Worm (Caenorhabditis elegans) whole organism, young adult: ENCODE measurements around the gene F37A8.5.
A peak's percentile ranks its signal among the peaks of the same experiment; 100 is the strongest.

Experiments
- B0261.1 ChIP-seq: sonication (generic microtip); optimal IDR thresholded peaks from 2 replicates; lab custom pipeline; 2016; ENCODE audit warnings: mild to moderate bottlenecking, missing genetic modification characterization, moderate library complexity, missing compliant biosample characterization
- C06A6.2 ChIP-seq: fragments of 200-800 bp; sonication (Bioruptor generic); conservative IDR thresholded peaks from 2 replicates; pipeline ENCODE4 v1.3.6; 2022; ENCODE audit warnings: missing genetic modification characterization, missing compliant biosample characterization
- F52B5.7 ChIP-seq: sonication (generic microtip); optimal IDR thresholded peaks from 2 replicates; lab custom pipeline; 2016; ENCODE audit warnings: mild to moderate bottlenecking, missing genetic modification characterization, missing compliant biosample characterization
- F57A8.1 ChIP-seq: fragments of 200-800 bp; sonication (Bioruptor generic); optimal IDR thresholded peaks from 2 replicates; lab custom pipeline; 2018; ENCODE audit warnings: mild to moderate bottlenecking, missing genetic modification characterization, moderate library complexity, missing compliant biosample characterization
- K11D2.4 ChIP-seq: fragments of 200-800 bp; sonication (Bioruptor generic); IDR thresholded peaks from 2 replicates; pipeline ENCODE4 v1.3.6; 2022; ENCODE audit warnings: missing genetic modification reagents, missing genetic modification characterization, missing compliant biosample characterization
- T26A5.8 ChIP-seq: sonication (generic microtip); optimal IDR thresholded peaks from 2 replicates; lab custom pipeline; 2016; ENCODE audit warnings: missing genetic modification characterization, missing compliant biosample characterization
- Y53G8AR.9 ChIP-seq: fragments of 200-800 bp; sonication (Bioruptor generic); conservative IDR thresholded peaks from 2 replicates; pipeline ENCODE4 v1.3.6; 2022; ENCODE audit warnings: missing genetic modification reagents, missing genetic modification characterization, missing compliant biosample characterization
- Y56A3A.18 ChIP-seq: fragments of 200-800 bp; sonication (Bioruptor generic); IDR thresholded peaks from 2 replicates; pipeline ENCODE4 v1.3.6; 2022; ENCODE audit warnings: missing genetic modification reagents, missing genetic modification characterization, missing compliant biosample characterization
- ama-1 ChIP-seq, 3 experiments: fragments of 150-350 bp in 1 of 3; sonication (generic microtip) in 2 of 3; optimal IDR thresholded peaks; 2 replicates each; lab custom pipeline; 2014 to 2018; ENCODE audit warnings: missing biosample characterization in 2 of 3, missing genetic modification characterization in 2 of 3, missing genetic modification reagents in 2 of 3
- attf-3 ChIP-seq: fragments of 200-800 bp; sonication (Bioruptor generic); conservative IDR thresholded peaks from 2 replicates; pipeline ENCODE4 v1.3.6; 2022; ENCODE audit warnings: missing genetic modification reagents, missing genetic modification characterization, missing compliant biosample characterization
- bed-1 ChIP-seq: fragments of 200-800 bp; sonication (Bioruptor generic); IDR thresholded peaks from 2 replicates; pipeline ENCODE4 v1.3.6; 2022; ENCODE audit warnings: missing genetic modification reagents, missing genetic modification characterization, missing compliant biosample characterization
- cebp-1 ChIP-seq, 2 experiments: fragments of 200-800 bp in 1 of 2; sonication (Bioruptor generic) in 1 of 2; sonication (generic microtip) in 1 of 2; IDR thresholded peaks in 1 of 2; optimal IDR thresholded peaks in 1 of 2; 2 replicates each; pipeline versions ENCODE4 v1.3.6 to Lab custom; 2017 to 2022; ENCODE audit warnings: missing compliant biosample characterization in 2 of 2, missing genetic modification characterization in 2 of 2, mild to moderate bottlenecking in 1 of 2, missing genetic modification reagents in 1 of 2, moderate library complexity in 1 of 2
- cebp-2 ChIP-seq: fragments of 200-800 bp; sonication (Bioruptor generic); IDR thresholded peaks from 2 replicates; pipeline ENCODE4 v1.3.6; 2022; ENCODE audit warnings: missing genetic modification characterization, missing compliant biosample characterization
- ceh-79 ChIP-seq: sonication (generic microtip); optimal IDR thresholded peaks from 2 replicates; lab custom pipeline; 2017; ENCODE audit warnings: mild to moderate bottlenecking, missing genetic modification characterization, missing compliant biosample characterization
- chd-7 ChIP-seq: sonication (generic microtip); optimal IDR thresholded peaks from 2 replicates; lab custom pipeline; 2016; ENCODE audit warnings: mild to moderate bottlenecking, missing genetic modification characterization, moderate library complexity, missing compliant biosample characterization
- fkh-3 ChIP-seq: sonication (generic microtip); optimal IDR thresholded peaks from 2 replicates; lab custom pipeline; 2016; ENCODE audit warnings: mild to moderate bottlenecking, missing genetic modification characterization, missing compliant biosample characterization
- hmg-1.2 ChIP-seq: fragments of 200-800 bp; sonication (Bioruptor generic); IDR thresholded peaks from 2 replicates; pipeline ENCODE4 v1.3.6; 2022; ENCODE audit warnings: missing genetic modification reagents, missing genetic modification characterization, missing compliant biosample characterization
- hmg-20 ChIP-seq: fragments of 200-800 bp; sonication (Bioruptor generic); IDR thresholded peaks from 2 replicates; pipeline ENCODE4 v1.3.6; 2022; ENCODE audit warnings: missing genetic modification reagents, missing genetic modification characterization, missing compliant biosample characterization
- hsf-1 ChIP-seq: fragments of 200-800 bp; sonication (Bioruptor generic); IDR thresholded peaks from 2 replicates; pipeline ENCODE4 v1.3.6; 2022; ENCODE audit warnings: missing genetic modification reagents, missing genetic modification characterization, missing compliant biosample characterization
- lin-26 ChIP-seq: fragments of 200-800 bp; sonication (Bioruptor generic); IDR thresholded peaks from 2 replicates; pipeline ENCODE4 v1.3.6; 2022; ENCODE audit warnings: missing genetic modification reagents, missing genetic modification characterization, missing compliant biosample characterization
- lin-35 ChIP-seq, 3 experiments: fragments of 150-350 bp in 2 of 3; sonication (generic microtip) in 1 of 3; optimal IDR thresholded peaks; 2 replicates each; lab custom pipeline; 2014 to 2018; ENCODE audit warnings: missing biosample characterization in 3 of 3, missing genetic modification characterization in 3 of 3, missing genetic modification reagents in 3 of 3
- lir-1 ChIP-seq: fragments of 200-800 bp; sonication (Bioruptor generic); conservative IDR thresholded peaks from 2 replicates; pipeline ENCODE4 v1.3.6; 2022; ENCODE audit warnings: missing genetic modification reagents, missing genetic modification characterization, missing compliant biosample characterization
- madf-10 ChIP-seq: sonication (generic microtip); optimal IDR thresholded peaks from 2 replicates; lab custom pipeline; 2016; ENCODE audit warnings: mild to moderate bottlenecking, missing genetic modification characterization, missing compliant biosample characterization
- mel-28 ChIP-seq: sonication (generic microtip); optimal IDR thresholded peaks from 2 replicates; lab custom pipeline; 2016; ENCODE audit warnings: borderline replicate concordance, mild to moderate bottlenecking, missing genetic modification characterization, missing compliant biosample characterization
- nfyb-1 ChIP-seq: fragments of 200-800 bp; sonication (Bioruptor generic); IDR thresholded peaks from 2 replicates; pipeline ENCODE4 v1.3.6; 2022; ENCODE audit warnings: missing genetic modification reagents, missing genetic modification characterization, missing compliant biosample characterization
- rec-8 ChIP-seq, 2 experiments: sonication (generic microtip); optimal IDR thresholded peaks; 2 replicates each; lab custom pipeline; 2016; ENCODE audit warnings: mild to moderate bottlenecking in 2 of 2, missing genetic modification characterization in 2 of 2, missing genetic modification reagents in 2 of 2, missing genotype in 2 of 2, missing biosample characterization in 1 of 2, missing compliant biosample characterization in 1 of 2, moderate library complexity in 1 of 2
- repo-1 ChIP-seq: sonication (generic microtip); optimal IDR thresholded peaks from 2 replicates; lab custom pipeline; 2017; ENCODE audit warnings: mild to moderate bottlenecking, missing genetic modification characterization, missing compliant biosample characterization
- snpc-1.1 ChIP-seq: sonication (generic microtip); optimal IDR thresholded peaks from 2 replicates; lab custom pipeline; 2017; ENCODE audit warnings: missing genetic modification characterization, mild to moderate bottlenecking, missing compliant biosample characterization, antibody characterized with exemption, moderate library complexity, missing genotype, missing genetic modification reagents; ENCODE audit not compliant: insufficient read depth
- somi-1 ChIP-seq: fragments of 200-800 bp; sonication (Bioruptor generic); optimal IDR thresholded peaks from 2 replicates; lab custom pipeline; 2018; ENCODE audit warnings: mild to moderate bottlenecking, missing genetic modification characterization, missing compliant biosample characterization
- sptf-2 ChIP-seq: fragments of 200-800 bp; sonication (Bioruptor generic); optimal IDR thresholded peaks from 2 replicates; lab custom pipeline; 2018; ENCODE audit warnings: mild to moderate bottlenecking, missing genetic modification characterization, missing compliant biosample characterization
- tbx-9 ChIP-seq: sonication (generic microtip); optimal IDR thresholded peaks from 2 replicates; lab custom pipeline; 2016; ENCODE audit warnings: borderline replicate concordance, missing genetic modification characterization, inconsistent platforms, missing compliant biosample characterization
- ztf-25 ChIP-seq: fragments of 200-800 bp; sonication (Bioruptor generic); IDR thresholded peaks from 2 replicates; pipeline ENCODE4 v1.3.6; 2022; ENCODE audit warnings: missing genetic modification reagents, missing genetic modification characterization, missing compliant biosample characterization
- ztf-28 ChIP-seq: fragments of 200-800 bp; sonication (Bioruptor generic); IDR thresholded peaks from 2 replicates; pipeline ENCODE4 v1.3.6; 2022; ENCODE audit warnings: missing genetic modification reagents, missing genetic modification characterization, missing compliant biosample characterization

Gene F37A8.5

DNA sequence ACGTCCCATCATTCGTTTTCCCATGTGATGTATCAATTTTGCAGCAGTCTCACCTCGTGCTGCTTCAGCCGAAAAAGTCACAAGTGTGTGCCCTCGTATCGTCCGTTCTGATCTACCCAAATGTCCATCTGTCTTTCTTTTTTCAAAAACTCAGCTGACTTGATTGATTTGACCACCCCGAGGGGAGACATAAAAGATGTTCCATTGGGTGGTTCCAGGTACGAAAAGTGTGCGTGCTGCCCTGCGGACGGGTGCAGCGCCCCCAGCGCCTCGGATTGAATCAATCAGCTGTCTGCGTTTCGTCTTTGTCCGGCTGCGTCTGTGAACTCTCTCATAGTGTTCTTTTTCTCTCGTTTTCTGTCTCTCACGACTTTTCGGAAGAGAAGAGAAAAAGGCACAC, 3.2 kb upstream of the F37A8.5 start (continued):
- 0 out of 2 replicates have a peak, but pooled peaks have one; percentile 29 for TF ChIP-seq attf-3 (GFP tag; lab: Robert Waterston, UW)
- TF ChIP-seq ztf-28 (GFP tag; lab: Robert Waterston, UW): no peak
- peak; percentile 74; the same call in 1 of the 2 replicates for TF ChIP-seq hmg-1.2
- TF ChIP-seq madf-10 (tag; lab: Kevin White, UChicago): no peak
- TF ChIP-seq lir-1 (GFP tag; lab: Robert Waterston, UW): peak; percentile 53; the same call in 1 of the 2 replicates
- 0 out of 2 replicates have a peak, but pooled peaks have one; percentile 22 for TF ChIP-seq Y53G8AR.9
- no peak for TF ChIP-seq ztf-25 (GFP tag; lab: Robert Waterston, UW)
- TF ChIP-seq snpc-1.1 (tag; lab: Kevin White, UChicago): no peak
- no peak for TF ChIP-seq mel-28
- TF ChIP-seq lin-26 (GFP tag; lab: Robert Waterston, UW): no peak
- no peak for TF ChIP-seq Y56A3A.18 (GFP tag; lab: Robert Waterston, UW)
- TF ChIP-seq ceh-79 (tag; lab: Kevin White, UChicago): no peak
- no peak for TF ChIP-seq sptf-2
- 0 out of 2 replicates have a peak, but pooled peaks have one; percentile 60 for TF ChIP-seq K11D2.4 (GFP tag; lab: Robert Waterston, UW)
- no peak for TF ChIP-seq hsf-1 (GFP tag; lab: Robert Waterston, UW)
- no peak for TF ChIP-seq lin-35 (GFP tag; optimal IDR thresholded peaks at IDR 0.05; lab: Kevin White, UChicago)
- no peak for TF ChIP-seq nfyb-1 (GFP tag; lab: Robert Waterston, UW)
- TF ChIP-seq chd-7 (tag; lab: Kevin White, UChicago): no peak

DNA sequence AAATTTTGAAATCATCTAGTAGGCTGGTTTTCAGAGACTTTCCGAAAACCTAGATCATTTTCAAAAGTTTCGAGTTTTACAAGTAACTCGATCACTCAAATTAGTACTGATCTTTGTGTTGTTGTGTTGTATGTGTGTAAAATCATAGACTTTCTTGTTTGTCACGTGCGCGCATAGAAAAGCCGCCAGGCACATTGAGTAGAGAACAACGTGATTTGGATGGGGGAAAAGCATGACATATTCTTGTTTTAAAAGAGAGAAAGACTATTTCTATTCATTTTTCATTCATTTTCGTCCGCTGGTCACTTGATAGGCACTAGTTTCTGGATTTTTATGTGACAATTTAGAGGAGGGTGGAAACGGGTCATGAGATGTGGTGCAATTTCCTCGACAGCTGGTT, 2.2 kb upstream of the F37A8.5 start:
- TF ChIP-seq cebp-1 (GFP tag; IDR thresholded peaks at IDR 0.05; lab: Robert Waterston, UW): no peak
- TF ChIP-seq cebp-1 (tag; optimal IDR thresholded peaks at IDR 0.05; lab: Kevin White, UChicago): peak; percentile 36
- TF ChIP-seq C06A6.2: 0 out of 2 replicates have a peak, but pooled peaks have one; percentile 11
- TF ChIP-seq F57A8.1: no peak
- peak; percentile 49 for TF ChIP-seq somi-1 (GFP tag; lab: Kevin White, UChicago)
- TF ChIP-seq tbx-9 (tag; lab: Kevin White, UChicago): no peak
- TF ChIP-seq ama-1 (optimal IDR thresholded peaks at IDR 0.05; lab: Kevin White, UChicago): peak; percentile 23
- TF ChIP-seq ama-1 (GFP tag; optimal IDR thresholded peaks at IDR 0.05; lab: Kevin White, UChicago): no peak
- TF ChIP-seq, all 124 proteins: peak for 4

DNA sequence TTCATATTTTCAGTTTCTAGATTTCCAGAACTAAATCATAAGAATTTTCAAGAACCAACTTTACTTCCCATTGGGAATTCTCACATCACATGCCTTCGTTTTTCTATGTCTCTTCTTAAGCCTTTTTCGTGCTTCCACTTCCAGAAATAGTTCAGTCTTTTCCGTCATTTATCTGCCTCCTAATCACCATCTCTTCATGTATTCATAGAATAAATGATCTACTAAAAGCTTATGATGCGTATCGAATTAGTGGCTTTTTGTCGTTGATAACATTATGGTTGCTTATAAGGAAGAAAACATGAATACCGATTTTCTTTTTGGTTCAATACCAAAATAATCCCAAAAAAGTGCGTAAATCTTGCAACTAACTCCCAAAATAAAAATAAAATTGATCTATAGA, 1.6 kb upstream of the F37A8.5 start:
- no peak for TF ChIP-seq repo-1 (tag; lab: Kevin White, UChicago)
- no peak for TF ChIP-seq B0261.1 (tag; lab: Kevin White, UChicago)
- TF ChIP-seq rec-8 (tag; optimal IDR thresholded peaks at IDR 0.05; lab: Kevin White, UChicago): no peak
- no peak for TF ChIP-seq F52B5.7 (tag; lab: Kevin White, UChicago)
- TF ChIP-seq fkh-3 (tag; lab: Kevin White, UChicago): no peak
- no peak for TF ChIP-seq bed-1 (GFP tag; lab: Robert Waterston, UW)
- no peak for TF ChIP-seq hmg-20 (GFP tag; lab: Robert Waterston, UW)
- TF ChIP-seq cebp-2 (GFP tag; lab: Robert Waterston, UW): no peak
- TF ChIP-seq madf-10 (tag; lab: Kevin White, UChicago): no peak
- no peak for TF ChIP-seq cebp-1 (GFP tag; IDR thresholded peaks at IDR 0.05; lab: Robert Waterston, UW)
- no peak for TF ChIP-seq cebp-1 (tag; optimal IDR thresholded peaks at IDR 0.05; lab: Kevin White, UChicago)
- TF ChIP-seq T26A5.8 (tag; lab: Kevin White, UChicago): no peak
